Worm (Caenorhabditis elegans): ENCODE measurements around the gene slo-2.

DNA sequence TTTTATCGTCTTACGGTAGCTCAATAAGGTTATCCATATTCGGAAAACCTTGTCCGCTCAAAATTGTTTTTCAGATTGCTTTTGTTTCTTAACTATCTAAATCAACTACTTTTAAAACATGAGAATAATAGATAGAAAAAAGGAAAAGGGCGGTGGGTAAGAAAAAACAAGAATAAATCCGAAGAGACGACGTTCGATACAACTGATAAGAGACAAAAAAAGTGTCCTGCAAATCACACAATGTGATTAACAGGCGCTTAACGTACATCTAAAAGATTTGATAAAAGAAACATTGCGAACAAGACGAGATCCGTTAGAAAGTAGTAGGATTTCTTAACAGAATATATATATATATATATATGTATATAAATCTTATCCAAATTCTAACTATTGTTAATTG, 27.8 kb upstream of the slo-2 start, which contains the start of gene hum-4:
- TF ChIP-seq elt-2 (tag; optimal IDR thresholded peaks at IDR 0.05) (no peak), aly-2 (tag; optimal IDR thresholded peaks at IDR 0.05) (no peak), skn-1 (tag; optimal IDR thresholded peaks at IDR 0.05) (no peak), lin-15B (tag; optimal IDR thresholded peaks at IDR 0.05) (no peak), unc-62 (GFP tag; optimal IDR thresholded peaks at IDR 0.05) (no peak), R02D3.7 (tag; optimal IDR thresholded peaks at IDR 0.05) (no peak), eor-1 (tag; optimal IDR thresholded peaks at IDR 0.05) (no peak), ztf-4 (tag; optimal IDR thresholded peaks at IDR 0.05) (no peak), mdl-1 (tag; optimal IDR thresholded peaks at IDR 0.05) (no peak), nhr-12 (tag; optimal IDR thresholded peaks at IDR 0.05) (no peak), pha-4 (tag; optimal IDR thresholded peaks at IDR 0.05) (no peak)
